Worm (Caenorhabditis elegans) whole organism, mixed stage, embryonic: ENCODE results near the gene F55G1.7.

ENCODE experiments used
- bed-3 ChIP-seq: fragments of 200-800 bp; sonication (Bioruptor generic); optimal IDR thresholded peaks from 3 replicates; lab custom pipeline; 2018; ENCODE audit warnings: mild to moderate bottlenecking, missing genetic modification characterization, moderate library complexity, missing compliant biosample characterization
- blmp-1 ChIP-seq: fragments of 150-350 bp; optimal IDR thresholded peaks from 2 replicates; lab custom pipeline; 2014; ENCODE audit warnings: missing biosample characterization, missing genetic modification characterization
- ceh-39 ChIP-seq: fragments of 150-350 bp; optimal IDR thresholded peaks from 2 replicates; lab custom pipeline; 2014; ENCODE audit warnings: missing biosample characterization, missing genetic modification characterization
- ceh-43 ChIP-seq: fragments of 200-800 bp; sonication (Bioruptor generic); optimal IDR thresholded peaks from 2 replicates; lab custom pipeline; 2018; ENCODE audit warnings: mild to moderate bottlenecking, missing genetic modification characterization, moderate library complexity, missing compliant biosample characterization
- ces-1 ChIP-seq: fragments of 150-350 bp; optimal IDR thresholded peaks from 2 replicates; lab custom pipeline; 2014; ENCODE audit warnings: missing biosample characterization, missing genetic modification reagents, missing genetic modification characterization
- drap-1 ChIP-seq: fragments of 200-800 bp; sonication (Bioruptor generic); optimal IDR thresholded peaks from 3 replicates; lab custom pipeline; 2018; ENCODE audit warnings: mild to moderate bottlenecking, missing genetic modification characterization, missing compliant biosample characterization
- elt-1 ChIP-seq: sonication (generic microtip); optimal IDR thresholded peaks from 2 replicates; lab custom pipeline; 2017; ENCODE audit warnings: missing genetic modification characterization, mild to moderate bottlenecking, missing compliant biosample characterization, antibody characterized with exemption, moderate library complexity, borderline replicate concordance; ENCODE audit not compliant: insufficient read depth
- elt-3 ChIP-seq: fragments of 150-350 bp; optimal IDR thresholded peaks from 2 replicates; lab custom pipeline; 2014; ENCODE audit warnings: missing biosample characterization, missing genetic modification characterization
- flh-1 ChIP-seq: fragments of 200-800 bp; sonication (Bioruptor generic); optimal IDR thresholded peaks from 2 replicates; lab custom pipeline; 2018; ENCODE audit warnings: mild to moderate bottlenecking, missing genetic modification characterization, moderate library complexity, missing compliant biosample characterization
- hlh-1 ChIP-seq: fragments of 150-350 bp; optimal IDR thresholded peaks from 2 replicates; lab custom pipeline; 2014; ENCODE audit warnings: missing biosample characterization, missing genetic modification reagents, missing genetic modification characterization
- lsy-2 ChIP-seq: fragments of 150-350 bp; optimal IDR thresholded peaks from 2 replicates; lab custom pipeline; 2014; ENCODE audit warnings: missing biosample characterization, missing genetic modification characterization
- mab-5 ChIP-seq: fragments of 150-350 bp; optimal IDR thresholded peaks from 2 replicates; lab custom pipeline; 2014; ENCODE audit warnings: missing biosample characterization, missing genetic modification characterization
- mep-1 ChIP-seq: fragments of 150-350 bp; optimal IDR thresholded peaks from 2 replicates; lab custom pipeline; 2017; ENCODE audit warnings: missing biosample characterization, missing genetic modification reagents, missing genetic modification characterization, inconsistent platforms
- mls-2 ChIP-seq: sonication (generic microtip); optimal IDR thresholded peaks from 2 replicates; lab custom pipeline; 2016; ENCODE audit warnings: mild to moderate bottlenecking, missing genetic modification characterization, moderate library complexity, missing compliant biosample characterization
- nhr-12 ChIP-seq: fragments of 150-350 bp; optimal IDR thresholded peaks from 2 replicates; lab custom pipeline; 2014; ENCODE audit warnings: missing biosample characterization, missing genetic modification characterization
- nhr-2 ChIP-seq: fragments of 150-350 bp; optimal IDR thresholded peaks from 2 replicates; lab custom pipeline; 2014; ENCODE audit warnings: missing biosample characterization, missing genetic modification characterization
- nhr-237 ChIP-seq: fragments of 150-350 bp; optimal IDR thresholded peaks from 2 replicates; lab custom pipeline; 2014; ENCODE audit warnings: missing biosample characterization, missing genetic modification characterization
- nhr-28 ChIP-seq: fragments of 150-350 bp; optimal IDR thresholded peaks from 2 replicates; lab custom pipeline; 2014; ENCODE audit warnings: missing biosample characterization, missing genetic modification characterization
- nhr-76 ChIP-seq: sonication (generic microtip); optimal IDR thresholded peaks from 2 replicates; lab custom pipeline; 2017; ENCODE audit warnings: missing biosample characterization, missing genetic modification characterization
- pha-4 ChIP-seq: fragments of 150-350 bp; optimal IDR thresholded peaks from 2 replicates; lab custom pipeline; 2018; ENCODE audit warnings: missing biosample characterization, missing genetic modification reagents, missing genetic modification characterization
- sem-2 ChIP-seq: fragments of 200-800 bp; sonication (Bioruptor generic); optimal IDR thresholded peaks from 2 replicates; lab custom pipeline; 2018; ENCODE audit warnings: mild to moderate bottlenecking, missing genetic modification characterization, missing compliant biosample characterization
- tbx-8 ChIP-seq: fragments of 200-800 bp; sonication (Bioruptor generic); optimal IDR thresholded peaks from 2 replicates; lab custom pipeline; 2018; ENCODE audit warnings: mild to moderate bottlenecking, missing genetic modification characterization, moderate library complexity, missing compliant biosample characterization
- unc-39 ChIP-seq: fragments of 150-350 bp; optimal IDR thresholded peaks from 2 replicates; lab custom pipeline; 2014; ENCODE audit warnings: missing biosample characterization, missing genetic modification characterization
- ztf-11 ChIP-seq: fragments of 150-350 bp; optimal IDR thresholded peaks from 2 replicates; lab custom pipeline; 2014; ENCODE audit warnings: missing biosample characterization, missing genetic modification characterization

Gene F55G1.7

ce11 chrIV:7469782-7470413, at the start of gene F55G1.7:
F55G1.7 (minus strand) TSS chrIV:7469832.
- no peak for TF ChIP-seq hlh-1 (tag; lab: Kevin White, UChicago)
- no peak for TF ChIP-seq sem-2 (GFP tag; lab: Kevin White, UChicago)
- TF ChIP-seq nhr-237 (tag; lab: Kevin White, UChicago) = no peak
- TF ChIP-seq ceh-43 (GFP tag; lab: Kevin White, UChicago) = no peak
- no peak for TF ChIP-seq mab-5
- TF ChIP-seq drap-1 (GFP tag; lab: Kevin White, UChicago) = no peak
- no peak for TF ChIP-seq lsy-2 (tag; lab: Kevin White, UChicago)
- TF ChIP-seq nhr-12 = no peak
- TF ChIP-seq ceh-39 (tag; lab: Kevin White, UChicago) = no peak
- no peak for TF ChIP-seq mep-1 (tag; lab: Kevin White, UChicago)
- no peak for TF ChIP-seq pha-4
- TF ChIP-seq flh-1 (GFP tag; lab: Kevin White, UChicago) = no peak
- TF ChIP-seq unc-39 (tag; lab: Kevin White, UChicago) = no peak
- TF ChIP-seq tbx-8 = no peak
- no peak for TF ChIP-seq mls-2 (tag; lab: Kevin White, UChicago)
- TF ChIP-seq, all 35 proteins: peak for 0

DNA sequence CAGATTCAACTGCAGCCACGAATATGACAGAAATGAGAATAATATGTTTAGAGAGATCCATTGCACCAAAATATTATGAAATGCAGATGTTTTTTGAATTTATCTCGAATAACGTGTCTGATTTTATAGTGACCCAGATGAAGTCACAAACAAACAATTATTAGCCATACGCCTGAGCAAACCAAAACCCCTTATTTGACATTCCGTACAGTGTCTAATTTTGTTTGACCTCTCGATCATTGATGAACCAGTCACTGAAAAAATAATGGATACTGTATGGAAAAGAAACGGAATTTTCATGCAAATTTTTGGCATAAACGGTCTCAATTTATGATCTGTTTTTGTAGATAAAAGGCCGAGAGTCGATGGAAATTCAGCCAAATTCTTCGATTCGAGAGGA, 46.5 kb upstream of the F55G1.7 start, which contains the start of the genes R05G6.9 and R05G6.3:
Gene R05G6.9, minus strand, starts transcription at position 101 of the 400 bp plus-strand sequence.
Gene R05G6.3, plus strand, starts transcription at position 386 of the 400 bp plus-strand sequence.
- TF ChIP-seq mls-2 (tag; lab: Kevin White, UChicago) (no peak), blmp-1 (tag; lab: Kevin White, UChicago) (no peak), ces-1 (GFP tag; lab: Kevin White, UChicago) (no peak), mep-1 (tag; lab: Kevin White, UChicago) (no peak), nhr-76 (tag; lab: Kevin White, UChicago) (no peak)
- TF ChIP-seq, all 35 proteins: peak for 0

- TF ChIP-seq nhr-2 (tag; lab: Kevin White, UChicago) (no peak), mab-5 (no peak), ces-1 (GFP tag; lab: Kevin White, UChicago) (peak; percentile 23), lsy-2 (tag; lab: Kevin White, UChicago) (peak; percentile 18)
These were observed 43.1 kb upstream of the F55G1.7 start, which contains the start of the genes plc-4 and R05G6.4 for ce11 chrIV:7512617-7513233. plc-4 (minus strand) TSS chrIV:7512667. R05G6.4 (plus strand) TSS chrIV:7513233.

ce11 chrIV:7510829-7511228, 41.2 kb upstream of the F55G1.7 start:
- no peak for TF ChIP-seq elt-3 (tag; lab: Kevin White, UChicago)
- no peak for TF ChIP-seq unc-39 (tag; lab: Kevin White, UChicago)
- no peak for TF ChIP-seq ceh-39 (tag; lab: Kevin White, UChicago)
- TF ChIP-seq bed-3 (GFP tag; lab: Kevin White, UChicago) = no peak
- no peak for TF ChIP-seq ztf-11

DNA sequence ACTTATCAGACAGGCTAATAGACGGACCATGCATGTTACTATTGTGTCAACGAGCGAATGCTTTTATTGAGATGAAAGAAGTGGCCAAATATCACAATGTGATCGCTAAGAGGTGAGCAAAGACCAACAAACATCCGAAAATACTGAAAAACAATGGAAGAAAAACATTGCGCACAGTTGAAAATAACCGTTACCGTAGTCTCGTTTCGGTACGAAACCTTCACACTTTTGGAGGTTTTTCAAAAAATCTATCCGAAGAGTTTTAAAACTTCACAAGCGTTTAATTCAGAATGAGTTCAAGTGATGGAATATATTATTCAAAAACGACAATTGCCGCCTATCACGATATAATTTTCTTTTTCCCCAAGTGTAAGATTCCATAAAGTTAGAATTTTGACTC, 39.2 kb upstream of the F55G1.7 start:
- TF ChIP-seq nhr-76 (tag; lab: Kevin White, UChicago) = no peak
- TF ChIP-seq nhr-28 (tag; lab: Kevin White, UChicago) = no peak
- TF ChIP-seq lsy-2 (tag; lab: Kevin White, UChicago) = peak; percentile 73
- TF ChIP-seq, all 35 proteins: peak for 1

DNA sequence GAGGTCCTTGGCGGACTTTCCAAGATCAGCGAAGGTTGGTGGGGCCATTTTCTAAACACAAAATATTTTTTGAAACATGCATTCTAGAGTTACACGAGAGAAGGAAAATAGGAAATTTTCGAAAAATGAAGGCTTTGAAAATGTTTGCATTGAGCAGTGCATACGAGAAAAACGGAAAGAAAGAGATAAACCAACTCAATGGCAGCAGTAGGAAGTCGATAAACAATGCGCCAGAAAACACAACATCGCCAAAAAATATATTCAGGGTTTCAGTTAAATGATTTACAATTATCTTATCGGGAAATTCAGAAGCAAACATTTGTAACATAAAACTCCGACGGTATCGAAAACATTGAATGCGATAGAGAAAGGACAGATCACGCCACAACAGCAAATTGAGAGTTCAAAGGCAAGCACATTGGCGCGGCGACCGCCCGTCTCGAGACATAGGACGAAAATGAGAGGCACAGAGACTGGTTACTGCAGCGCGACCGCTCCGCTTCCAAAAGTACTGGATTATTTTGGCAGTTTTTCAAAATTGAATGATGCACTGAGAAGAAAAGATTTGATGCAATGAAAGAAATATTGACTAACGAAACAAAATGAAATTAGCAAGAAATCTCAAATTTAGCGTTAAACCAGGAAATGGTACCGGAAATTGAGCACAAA, 38.3 kb upstream of the F55G1.7 start, which contains the start of the genes vdac-1 and R05G6.5:
Gene vdac-1, minus strand, starts transcription at position 51 of the 669 bp plus-strand sequence.
Gene R05G6.5, plus strand, starts transcription at position 527 of the 669 bp plus-strand sequence.
- no peak for TF ChIP-seq ceh-39 (tag; lab: Kevin White, UChicago)
- no peak for TF ChIP-seq mab-5
- no peak for TF ChIP-seq flh-1 (GFP tag; lab: Kevin White, UChicago)
- peak; percentile 47 for TF ChIP-seq mep-1 (tag; lab: Kevin White, UChicago)
- TF ChIP-seq elt-1 (tag; lab: Kevin White, UChicago) = no peak
- no peak for TF ChIP-seq bed-3 (GFP tag; lab: Kevin White, UChicago)
- peak; percentile 14 for TF ChIP-seq hlh-1 (tag; lab: Kevin White, UChicago)
- TF ChIP-seq nhr-237 (tag; lab: Kevin White, UChicago) = peak; percentile 72
